Worm (Caenorhabditis elegans): Measurements from ENCODE around the gene idpa-2.

Gene idpa-2

DNA sequence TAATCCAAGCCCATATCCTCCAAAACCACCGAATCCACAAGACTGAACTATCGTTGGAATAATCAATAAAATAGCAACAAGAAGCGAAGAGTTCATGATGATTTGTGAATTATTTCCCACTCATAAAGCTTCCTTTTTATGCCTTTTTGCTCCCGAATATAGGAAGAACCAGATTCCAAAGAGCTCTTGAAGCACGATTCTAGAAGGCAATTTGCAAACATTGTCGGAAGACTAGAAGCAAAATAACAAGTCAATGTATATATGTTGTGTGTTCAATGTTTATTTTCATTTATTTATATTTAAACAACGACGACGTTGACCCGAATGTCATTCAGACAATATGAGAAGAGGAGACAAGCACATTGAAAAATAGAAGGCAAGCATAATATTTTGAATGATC lies at the start of gene idpa-2:
Gene idpa-2 (minus strand): TSS at position 101 of the 400 bp plus-strand sequence.
- no peak for TF ChIP-seq unc-86 (tag; optimal IDR thresholded peaks at IDR 0.05)
- no peak for TF ChIP-seq sox-4 (tag; optimal IDR thresholded peaks at IDR 0.05)
- TF ChIP-seq npax-4 (tag; optimal IDR thresholded peaks at IDR 0.05) = no peak
- no peak for TF ChIP-seq odd-2 (tag; optimal IDR thresholded peaks at IDR 0.05)
- TF ChIP-seq C08G9.2 (tag; optimal IDR thresholded peaks at IDR 0.05) = no peak
- no peak for TF ChIP-seq K02D7.2 (tag; optimal IDR thresholded peaks at IDR 0.05)

DNA sequence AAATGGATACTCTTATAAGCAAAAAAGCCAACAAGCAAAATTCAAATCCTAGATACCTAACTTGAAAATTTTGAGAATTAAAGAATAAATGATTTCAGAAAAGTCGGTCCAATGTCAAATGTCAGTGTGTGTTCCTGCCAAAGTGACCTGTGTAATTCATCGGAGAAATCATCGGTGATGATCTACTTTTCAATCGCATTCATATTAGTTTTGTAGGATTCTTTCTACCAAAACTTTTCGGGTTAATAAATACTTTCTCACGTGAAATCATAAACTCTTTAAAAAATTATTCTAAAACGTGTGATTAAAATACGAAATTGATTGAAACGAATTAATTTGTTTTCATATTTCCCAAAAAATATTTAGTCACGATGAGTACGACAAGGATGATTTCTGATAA lies 46.5 kb upstream of the idpa-2 start, which contains the start of gene F46C5.7:
Gene F46C5.7 (plus strand): TSS at position 301 of the 400 bp plus-strand sequence.
- TF ChIP-seq unc-86 (tag; optimal IDR thresholded peaks at IDR 0.05) (no peak), syd-9 (tag; optimal IDR thresholded peaks at IDR 0.05) (no peak), pha-4 (tag; optimal IDR thresholded peaks at IDR 0.05) (no peak), unc-42 (tag; optimal IDR thresholded peaks at IDR 0.05) (no peak), ceh-2 (tag; optimal IDR thresholded peaks at IDR 0.05) (no peak), che-1 (tag; optimal IDR thresholded peaks at IDR 0.05) (no peak), nhr-11 (tag; optimal IDR thresholded peaks at IDR 0.05) (no peak), npax-4 (tag; optimal IDR thresholded peaks at IDR 0.05) (no peak), odd-2 (tag; optimal IDR thresholded peaks at IDR 0.05) (no peak), ceh-24 (tag; optimal IDR thresholded peaks at IDR 0.05) (no peak)

DNA sequence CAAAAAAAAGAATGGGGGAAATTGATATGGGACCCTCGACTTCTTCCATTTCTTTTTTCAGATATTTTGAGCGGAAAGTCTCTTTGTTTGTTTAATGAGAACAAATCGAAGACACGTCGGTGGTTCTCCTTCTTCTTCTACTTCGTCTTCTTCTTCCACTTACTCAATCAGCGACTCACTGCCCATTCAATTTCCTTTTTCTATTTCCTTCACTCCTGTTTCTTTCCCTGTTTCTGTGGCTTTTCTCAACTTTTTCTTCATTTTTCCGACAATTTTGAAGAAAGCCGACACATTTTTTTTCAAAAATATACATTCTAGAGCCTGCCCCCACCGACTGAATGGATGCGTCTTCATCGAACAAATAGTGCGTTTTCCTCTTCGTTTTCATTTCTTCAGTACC lies 43.3 kb upstream of the idpa-2 start, which contains the start of gene F46C5.4:
Gene F46C5.4 (plus strand): TSS at position 222 of the 400 bp plus-strand sequence.
- TF ChIP-seq unc-42 (tag; optimal IDR thresholded peaks at IDR 0.05) (peak; percentile 58), pros-1 (tag; optimal IDR thresholded peaks at IDR 0.05) (no peak)

DNA sequence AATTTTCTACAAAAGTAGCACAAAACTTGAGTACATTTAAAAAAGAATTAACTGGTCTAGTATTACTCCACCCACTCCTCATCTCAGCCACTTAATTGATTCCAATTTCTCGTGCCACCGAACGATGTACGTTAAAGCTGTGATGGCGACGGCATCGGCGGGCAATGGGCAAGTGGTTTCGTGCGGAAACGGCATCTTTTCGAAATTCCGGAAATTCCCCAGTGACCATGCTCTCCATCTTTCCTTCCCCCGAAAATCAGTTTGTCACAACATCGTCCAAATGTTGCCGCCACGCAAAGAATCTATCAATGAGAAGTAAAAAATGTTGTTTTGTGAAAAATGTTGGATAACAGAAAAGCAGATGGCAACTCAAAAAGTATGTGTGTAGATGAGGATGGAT lies 40.4 kb upstream of the idpa-2 start:
- no peak for TF ChIP-seq ets-4 (tag; optimal IDR thresholded peaks at IDR 0.05)
- TF ChIP-seq ceh-31 (tag; optimal IDR thresholded peaks at IDR 0.05) = no peak
- TF ChIP-seq ceh-18 (tag; optimal IDR thresholded peaks at IDR 0.05) = no peak
- TF ChIP-seq elt-2 (tag; optimal IDR thresholded peaks at IDR 0.05) = no peak
- TF ChIP-seq tbx-2 (tag; optimal IDR thresholded peaks at IDR 0.05) = no peak
- no peak for TF ChIP-seq nfya-1 (tag; optimal IDR thresholded peaks at IDR 0.05)
- no peak for TF ChIP-seq pha-2 (tag; optimal IDR thresholded peaks at IDR 0.05)
- TF ChIP-seq lim-6 (tag; optimal IDR thresholded peaks at IDR 0.05) = no peak
- no peak for TF ChIP-seq tbx-7 (tag; optimal IDR thresholded peaks at IDR 0.05)
- TF ChIP-seq C38D4.7 (GFP tag; optimal IDR thresholded peaks at IDR 0.05) = no peak
- no peak for TF ChIP-seq odd-2 (tag; optimal IDR thresholded peaks at IDR 0.05)
- no peak for TF ChIP-seq dmd-4 (tag; optimal IDR thresholded peaks at IDR 0.05; ENCODE audit: borderline replicate concordance)
- TF ChIP-seq ama-1 (optimal IDR thresholded peaks at IDR 0.05) = no peak
- TF ChIP-seq hlh-15 (tag; optimal IDR thresholded peaks at IDR 0.05) = no peak

DNA sequence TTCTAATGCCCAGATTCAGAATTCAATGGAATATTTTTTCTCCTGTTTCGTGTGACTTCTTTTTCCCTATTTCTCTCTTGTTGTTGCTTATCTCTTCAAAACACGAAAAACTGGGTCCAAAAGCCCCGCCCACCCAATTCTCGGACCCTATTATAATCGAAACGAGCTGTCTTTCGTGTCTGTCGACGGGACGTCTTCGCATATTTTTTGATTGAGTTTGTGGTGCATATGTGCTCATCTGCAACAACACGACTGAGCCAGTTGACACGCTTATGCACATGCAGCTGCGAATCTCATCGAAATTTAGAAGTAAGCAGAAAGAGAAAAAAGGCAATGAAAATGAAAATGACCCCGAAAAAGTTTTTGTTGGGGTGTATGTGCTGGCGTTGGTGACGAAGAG lies 38.4 kb upstream of the idpa-2 start:
- TF ChIP-seq ceh-9 (tag; optimal IDR thresholded peaks at IDR 0.05) = no peak
- peak; percentile 63 for TF ChIP-seq unc-42 (tag; optimal IDR thresholded peaks at IDR 0.05)
- no peak for TF ChIP-seq pqm-1 (tag; optimal IDR thresholded peaks at IDR 0.05)

DNA sequence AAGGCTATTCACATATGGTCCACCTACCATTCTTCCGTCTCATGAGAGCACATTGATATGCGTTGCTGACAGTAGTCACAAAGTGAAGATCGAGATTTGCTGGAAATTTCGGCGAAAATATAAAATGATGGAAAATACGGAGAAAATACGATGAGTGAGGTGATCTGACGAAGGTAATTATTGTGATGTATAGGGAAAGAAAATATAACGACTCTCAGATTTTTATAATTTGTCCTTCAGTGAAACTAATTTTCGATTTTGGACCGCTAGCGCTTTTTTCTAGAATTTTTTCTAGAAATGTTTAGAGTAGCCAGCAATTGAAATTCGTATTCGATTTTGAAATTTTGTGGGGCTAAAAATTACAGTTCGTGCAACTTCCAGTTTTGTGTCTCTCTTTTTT lies 36.6 kb upstream of the idpa-2 start, which contains the start of gene F46C5.2:
Gene F46C5.2 (minus strand): TSS at position 101 of the 400 bp plus-strand sequence.
- TF ChIP-seq nfya-1 (tag; optimal IDR thresholded peaks at IDR 0.05) (no peak), ceh-14 (tag; optimal IDR thresholded peaks at IDR 0.05) (no peak), unc-55 (GFP tag; optimal IDR thresholded peaks at IDR 0.05) (no peak), pqm-1 (tag; optimal IDR thresholded peaks at IDR 0.05) (no peak), ceh-9 (tag; optimal IDR thresholded peaks at IDR 0.05) (no peak), mec-3 (tag; optimal IDR thresholded peaks at IDR 0.05; ENCODE audit: borderline replicate concordance) (no peak), ahr-1 (tag; optimal IDR thresholded peaks at IDR 0.05) (no peak), tbx-2 (tag; optimal IDR thresholded peaks at IDR 0.05) (no peak), pha-4 (tag; optimal IDR thresholded peaks at IDR 0.05) (no peak), eyg-1 (tag; optimal IDR thresholded peaks at IDR 0.05) (no peak), dve-1 (tag; optimal IDR thresholded peaks at IDR 0.05) (no peak)

All from whole organism, late embryonic.